Fruit fly (Drosophila melanogaster) whole organism, embryonic: ENCODE results near the gene fend.

Experiments
- Aef1 ChIP-seq: fragments of 200-800 bp; sonication (Bioruptor generic); IDR thresholded peaks from 3 replicates; pipeline ENCODE4 v1.3.6; 2022; ENCODE audit warnings: missing biosample characterization, missing genetic modification characterization
- CG11085 ChIP-seq: fragments of 200-800 bp; sonication (Bioruptor generic); IDR thresholded peaks from 2 replicates; pipeline ENCODE4 v1.3.6; 2022; ENCODE audit warnings: missing biosample characterization, missing genetic modification characterization
- CG12104 ChIP-seq: fragments of 200-800 bp; sonication (Bioruptor generic); optimal IDR thresholded peaks from 3 replicates; lab custom pipeline; 2016; ENCODE audit warnings: missing biosample characterization, missing genetic modification characterization
- CG12219 ChIP-seq: fragments of 200-800 bp; sonication (Bioruptor generic); optimal IDR thresholded peaks from 3 replicates; lab custom pipeline; 2018; ENCODE audit warnings: missing biosample characterization, mild to moderate bottlenecking, missing genetic modification characterization
- CG12942 ChIP-seq: fragments of 200-800 bp; sonication (Bioruptor generic); optimal IDR thresholded peaks from 3 replicates; lab custom pipeline; 2016; ENCODE audit warnings: missing biosample characterization, missing genetic modification characterization
- CG14710 ChIP-seq: fragments of 200-800 bp; sonication (Bioruptor generic); optimal IDR thresholded peaks from 3 replicates; lab custom pipeline; 2019; ENCODE audit warnings: missing biosample characterization, mild to moderate bottlenecking, missing genetic modification characterization, moderate library complexity
- CG14860 ChIP-seq: fragments of 200-800 bp; sonication (Bioruptor generic); IDR thresholded peaks from 3 replicates; pipeline ENCODE4 v1.3.6; 2022; ENCODE audit warnings: missing biosample characterization, missing genetic modification characterization; ENCODE audit not compliant: partially characterized antibody
- CG15269 ChIP-seq: fragments of 200-800 bp; sonication (Bioruptor generic); optimal IDR thresholded peaks from 2 replicates; lab custom pipeline; 2018; ENCODE audit warnings: missing biosample characterization, mild to moderate bottlenecking, missing genetic modification characterization, moderate library complexity
- CG1603 ChIP-seq: fragments of 200-800 bp; sonication (Bioruptor generic); optimal IDR thresholded peaks from 2 replicates; lab custom pipeline; 2019; ENCODE audit warnings: missing biosample characterization, mild to moderate bottlenecking, missing genetic modification characterization, moderate library complexity
- CG17328 ChIP-seq: fragments of 200-800 bp; sonication (Bioruptor generic); IDR thresholded peaks from 2 replicates; pipeline ENCODE4 v1.3.6; 2022; ENCODE audit warnings: missing biosample characterization, missing genetic modification characterization
- CG17568 ChIP-seq: fragments of 200-800 bp; sonication (Bioruptor generic); optimal IDR thresholded peaks from 2 replicates; lab custom pipeline; 2018; ENCODE audit warnings: missing biosample characterization, mild to moderate bottlenecking, missing genetic modification characterization, moderate library complexity
- CG2116 ChIP-seq: fragments of 200-800 bp; sonication (Bioruptor generic); optimal IDR thresholded peaks from 3 replicates; lab custom pipeline; 2018; ENCODE audit warnings: missing biosample characterization, mild to moderate bottlenecking, missing genetic modification characterization
- CG34376 ChIP-seq: fragments of 200-800 bp; sonication (Bioruptor generic); optimal IDR thresholded peaks from 2 replicates; lab custom pipeline; 2018; ENCODE audit warnings: missing biosample characterization, mild to moderate bottlenecking, missing genetic modification characterization
- CG3995 ChIP-seq: fragments of 200-800 bp; sonication (Bioruptor generic); optimal IDR thresholded peaks from 3 replicates; lab custom pipeline; 2016; ENCODE audit warnings: missing biosample characterization, missing genetic modification characterization
- CG6689 ChIP-seq: fragments of 200-800 bp; sonication (Bioruptor generic); IDR thresholded peaks from 2 replicates; pipeline ENCODE4 v1.3.6; 2022; ENCODE audit warnings: missing biosample characterization, missing genetic modification characterization
- CG6765 ChIP-seq: fragments of 200-800 bp; sonication (Bioruptor generic); optimal IDR thresholded peaks from 3 replicates; lab custom pipeline; 2017; ENCODE audit warnings: missing biosample characterization, mild to moderate bottlenecking, missing genetic modification characterization
- CG6791 ChIP-seq: fragments of 200-800 bp; sonication (Bioruptor generic); IDR thresholded peaks from 3 replicates; pipeline ENCODE4 v1.3.6; 2022; ENCODE audit warnings: missing biosample characterization, missing genetic modification characterization; ENCODE audit not compliant: partially characterized antibody
- CG7745 ChIP-seq: fragments of 200-800 bp; sonication (Bioruptor generic); optimal IDR thresholded peaks from 2 replicates; lab custom pipeline; 2018; ENCODE audit warnings: missing biosample characterization, mild to moderate bottlenecking, missing genetic modification characterization, moderate library complexity
- CG8290 ChIP-seq, 3 experiments: fragments of 200-800 bp; sonication (Bioruptor generic); optimal IDR thresholded peaks; 2 replicates each; lab custom pipeline; 2016 to 2019; ENCODE audit warnings: missing biosample characterization in 3 of 3, missing genetic modification characterization in 3 of 3, mild to moderate bottlenecking in 2 of 3, moderate library complexity in 1 of 3
- CG9727 ChIP-seq: fragments of 200-800 bp; sonication (Bioruptor generic); optimal IDR thresholded peaks from 3 replicates; lab custom pipeline; 2017; ENCODE audit warnings: missing biosample characterization, mild to moderate bottlenecking, missing genetic modification characterization
- CoRest ChIP-seq: fragments of 200-800 bp; sonication (Bioruptor generic); optimal IDR thresholded peaks from 3 replicates; lab custom pipeline; 2018; ENCODE audit warnings: missing biosample characterization, mild to moderate bottlenecking, missing genetic modification characterization, moderate library complexity
- CrebB ChIP-seq: fragments of 200-800 bp; sonication (Bioruptor generic); optimal IDR thresholded peaks from 3 replicates; lab custom pipeline; 2018; ENCODE audit warnings: missing biosample characterization, mild to moderate bottlenecking, missing genetic modification characterization
- Dp ChIP-seq: fragments of 200-800 bp; sonication (Bioruptor generic); optimal IDR thresholded peaks from 2 replicates; lab custom pipeline; 2018; ENCODE audit warnings: missing biosample characterization, mild to moderate bottlenecking, missing genetic modification characterization, moderate library complexity
- ERR ChIP-seq: fragments of 200-800 bp; sonication (Bioruptor generic); optimal IDR thresholded peaks from 2 replicates; lab custom pipeline; 2016; ENCODE audit warnings: missing biosample characterization, missing genetic modification characterization
- Gsc ChIP-seq: fragments of 200-800 bp; sonication (Bioruptor generic); IDR thresholded peaks from 2 replicates; pipeline ENCODE4 v1.3.6; 2022; ENCODE audit warnings: missing biosample characterization, missing genetic modification characterization
- HHEX ChIP-seq: fragments of 200-800 bp; sonication (Bioruptor generic); optimal IDR thresholded peaks from 3 replicates; lab custom pipeline; 2017; ENCODE audit warnings: missing biosample characterization, mild to moderate bottlenecking, missing genetic modification characterization, missing genetic modification reagents
- HmgD ChIP-seq: fragments of 200-800 bp; sonication (Bioruptor generic); optimal IDR thresholded peaks from 3 replicates; lab custom pipeline; 2016; ENCODE audit warnings: missing biosample characterization, missing genetic modification characterization
- Hr51 ChIP-seq, 2 experiments: fragments of 200-800 bp; sonication (Bioruptor generic); optimal IDR thresholded peaks; 2 replicates in 1 of 2; 3 replicates in 1 of 2; lab custom pipeline; 2016 to 2018; ENCODE audit warnings: missing biosample characterization in 2 of 2, missing genetic modification characterization in 2 of 2, mild to moderate bottlenecking in 1 of 2, moderate library complexity in 1 of 2
- Mes4 ChIP-seq: fragments of 200-800 bp; sonication (Bioruptor generic); optimal IDR thresholded peaks from 2 replicates; lab custom pipeline; 2016; ENCODE audit warnings: missing biosample characterization, missing genetic modification characterization
- Myb ChIP-seq: fragments of 200-800 bp; sonication (Bioruptor generic); optimal IDR thresholded peaks from 2 replicates; lab custom pipeline; 2016; ENCODE audit warnings: missing biosample characterization, missing genetic modification characterization
- NC2β ChIP-seq: fragments of 200-800 bp; sonication (Bioruptor generic); optimal IDR thresholded peaks from 2 replicates; lab custom pipeline; 2016; ENCODE audit warnings: missing biosample characterization, missing genetic modification characterization
- Poxn ChIP-seq: fragments of 200-800 bp; sonication (Bioruptor generic); IDR thresholded peaks from 2 replicates; pipeline ENCODE4 v1.3.6; 2022; ENCODE audit warnings: missing biosample characterization, missing genetic modification characterization
- Scr ChIP-seq: fragments of 200-800 bp; sonication (Bioruptor generic); IDR thresholded peaks from 2 replicates; pipeline ENCODE4 v1.3.6; 2022; ENCODE audit warnings: missing biosample characterization, missing genetic modification characterization; ENCODE audit not compliant: partially characterized antibody
- Sox100B ChIP-seq: fragments of 200-800 bp; sonication (Bioruptor generic); optimal IDR thresholded peaks from 3 replicates; lab custom pipeline; 2018; ENCODE audit warnings: missing biosample characterization, mild to moderate bottlenecking, missing genetic modification characterization
- ato ChIP-seq: fragments of 200-800 bp; sonication (Bioruptor generic); IDR thresholded peaks from 2 replicates; pipeline ENCODE4 v1.3.6; 2022; ENCODE audit warnings: missing biosample characterization, missing genetic modification characterization; ENCODE audit not compliant: partially characterized antibody
- hb ChIP-seq: fragments of 200-800 bp; sonication (Bioruptor generic); IDR thresholded peaks from 3 replicates; pipeline ENCODE4 v1.3.6; 2022; ENCODE audit warnings: missing biosample characterization, missing genetic modification characterization; ENCODE audit not compliant: partially characterized antibody
- lab ChIP-seq: fragments of 200-800 bp; sonication (Bioruptor generic); optimal IDR thresholded peaks from 3 replicates; lab custom pipeline; 2017; ENCODE audit warnings: missing biosample characterization, missing genetic modification characterization, mild to moderate bottlenecking, moderate library complexity, missing genetic modification reagents
- nau ChIP-seq: fragments of 200-800 bp; sonication (Bioruptor generic); optimal IDR thresholded peaks from 3 replicates; lab custom pipeline; 2017; ENCODE audit warnings: missing biosample characterization, mild to moderate bottlenecking, missing genetic modification characterization, missing genetic modification reagents
- nerfin-2 ChIP-seq: fragments of 200-800 bp; sonication (Bioruptor generic); IDR thresholded peaks from 2 replicates; pipeline ENCODE4 v1.3.6; 2022; ENCODE audit warnings: missing biosample characterization, missing genetic modification characterization; ENCODE audit not compliant: partially characterized antibody
- otp ChIP-seq: fragments of 200-800 bp; sonication (Bioruptor generic); IDR thresholded peaks from 3 replicates; pipeline ENCODE4, ENCODE4 v1.3.6; 2022; ENCODE audit warnings: missing biosample characterization, missing genetic modification characterization
- pfk ChIP-seq: fragments of 200-800 bp; sonication (Bioruptor generic); optimal IDR thresholded peaks from 2 replicates; lab custom pipeline; 2018; ENCODE audit warnings: missing biosample characterization, mild to moderate bottlenecking, missing genetic modification characterization, moderate library complexity
- pum ChIP-seq: fragments of 200-800 bp; sonication (Bioruptor generic); optimal IDR thresholded peaks from 2 replicates; lab custom pipeline; 2016; ENCODE audit warnings: missing biosample characterization, missing genetic modification characterization
- repo ChIP-seq: fragments of 200-800 bp; sonication (Bioruptor generic); optimal IDR thresholded peaks from 2 replicates; lab custom pipeline; 2016; ENCODE audit warnings: missing biosample characterization, missing genetic modification characterization
- schlank ChIP-seq: fragments of 200-800 bp; sonication (Bioruptor generic); optimal IDR thresholded peaks from 2 replicates; lab custom pipeline; 2018; ENCODE audit warnings: missing biosample characterization, mild to moderate bottlenecking, missing genetic modification characterization
- sim ChIP-seq: fragments of 200-800 bp; sonication (Bioruptor generic); IDR thresholded peaks from 2 replicates; pipeline ENCODE4 v1.3.6; 2022; ENCODE audit warnings: missing biosample characterization, missing genetic modification characterization
- sna ChIP-seq: fragments of 200-800 bp; sonication (Bioruptor generic); IDR thresholded peaks from 2 replicates; pipeline ENCODE4 v1.3.6; 2022; ENCODE audit warnings: missing biosample characterization, missing genetic modification characterization; ENCODE audit not compliant: partially characterized antibody
- tna ChIP-seq: fragments of 200-800 bp; sonication (Bioruptor generic); IDR thresholded peaks from 2 replicates; pipeline ENCODE4 v1.3.6; 2022; ENCODE audit warnings: missing biosample characterization, missing genetic modification characterization; ENCODE audit not compliant: partially characterized antibody

The fend gene

DNA sequence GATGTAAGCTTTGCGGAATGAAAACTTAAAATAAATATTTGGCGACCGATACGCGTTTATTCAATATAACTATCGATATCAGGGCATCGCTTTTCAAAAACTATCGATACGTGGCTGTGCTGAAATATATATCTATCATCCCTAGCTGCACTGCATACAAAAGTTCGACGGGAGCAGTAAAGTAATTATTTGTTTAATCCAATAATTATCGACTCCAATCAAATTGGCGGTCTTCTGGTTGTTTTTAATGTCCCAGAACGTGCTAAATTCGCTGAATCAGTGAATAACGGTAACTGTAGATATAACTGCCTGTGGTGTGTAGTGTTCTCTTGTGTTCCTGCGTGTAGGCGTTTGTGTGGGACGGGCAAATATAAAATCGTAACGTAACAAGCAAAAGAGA is 28.2 kb upstream of the fend start, which contains the start of gene mei-P26 (continued):
- TF ChIP-seq CG17328 (GFP tag; lab: Robert Waterston, UW) = no peak
- no peak for TF ChIP-seq HmgD (GFP tag; lab: Kevin White, UChicago)
- peak; percentile 72 for TF ChIP-seq tna (GFP tag; lab: Robert Waterston, UW)
- TF ChIP-seq CG8290 (GFP tag; optimal IDR thresholded peaks at IDR 0.05; lab: Kevin White, UChicago) = no peak
- TF ChIP-seq CG8290 (tag; optimal IDR thresholded peaks at IDR 0.05; lab: Kevin White, UChicago) = peak in 1 of 2 experiments; percentile 38
- TF ChIP-seq lab (GFP tag; lab: Kevin White, UChicago) = no peak
- no peak for TF ChIP-seq HHEX
- TF ChIP-seq CG6765 (GFP tag; lab: Kevin White, UChicago) = no peak
- TF ChIP-seq CG34376 (GFP tag; lab: Kevin White, UChicago) = no peak
- no peak for TF ChIP-seq NC2β
- peak; percentile 79 for TF ChIP-seq ato
- TF ChIP-seq Myb (GFP tag; lab: Kevin White, UChicago) = no peak
- TF ChIP-seq CoRest (tag; lab: Kevin White, UChicago) = no peak
- TF ChIP-seq Mes4 (GFP tag; lab: Kevin White, UChicago) = no peak
- no peak for TF ChIP-seq CG11085
- no peak for TF ChIP-seq Hr51 (GFP tag; optimal IDR thresholded peaks at IDR 0.05; lab: Kevin White, UChicago)
- no peak for TF ChIP-seq pum (GFP tag; lab: Kevin White, UChicago)
- peak; percentile 88 for TF ChIP-seq CG6791 (GFP tag; lab: Robert Waterston, UW)
- TF ChIP-seq CG9727 = no peak
- no peak for TF ChIP-seq CG12219 (GFP tag; lab: Kevin White, UChicago)
- TF ChIP-seq Aef1 = no peak
- no peak for TF ChIP-seq ERR (GFP tag; lab: Kevin White, UChicago)
- TF ChIP-seq CG3995 (GFP tag; lab: Kevin White, UChicago) = peak; percentile 51
- no peak for TF ChIP-seq Gsc (GFP tag; lab: Robert Waterston, UW)
- TF ChIP-seq nerfin-2 (GFP tag; lab: Robert Waterston, UW) = peak; percentile 73
- TF ChIP-seq otp (GFP tag; lab: Robert Waterston, UW) = no peak
- no peak for TF ChIP-seq CG15269
- TF ChIP-seq repo = no peak
- TF ChIP-seq CG14710 (tag; lab: Kevin White, UChicago) = peak; percentile 26
- no peak for TF ChIP-seq CrebB (tag; lab: Kevin White, UChicago)
- TF ChIP-seq CG2116 (GFP tag; lab: Kevin White, UChicago) = peak; percentile 36
- TF ChIP-seq Poxn (GFP tag; lab: Robert Waterston, UW) = no peak
- no peak for TF ChIP-seq schlank (tag; lab: Kevin White, UChicago)
- no peak for TF ChIP-seq nau (GFP tag; lab: Kevin White, UChicago)
- no peak for TF ChIP-seq CG12942 (GFP tag; lab: Kevin White, UChicago)
- no peak for TF ChIP-seq CG7745 (tag; lab: Kevin White, UChicago)
- no peak for TF ChIP-seq CG6689 (GFP tag; lab: Robert Waterston, UW)
- no peak for TF ChIP-seq CG12104 (GFP tag; lab: Kevin White, UChicago)
- peak; percentile 58 for TF ChIP-seq CG17568 (GFP tag; lab: Kevin White, UChicago)
- no peak for TF ChIP-seq sim
- TF ChIP-seq sna (GFP tag; lab: Robert Waterston, UW) = peak; percentile 60; the same call in 1 of the 2 replicates
- TF ChIP-seq Sox100B (GFP tag; lab: Kevin White, UChicago) = no peak
- TF ChIP-seq hb (GFP tag; lab: Robert Waterston, UW) = peak; percentile 81
- TF ChIP-seq Dp = peak; percentile 51
- no peak for TF ChIP-seq CG1603 (tag; lab: Kevin White, UChicago)
- TF ChIP-seq CG14860 (GFP tag; lab: Robert Waterston, UW) = peak; percentile 76
- TF ChIP-seq Scr = peak; percentile 85
- no peak for TF ChIP-seq pfk (GFP tag; lab: Kevin White, UChicago)
